Fruit fly (Drosophila melanogaster) whole organism, embryonic: ENCODE results near the gene CG7564.

Source experiments
- CG10267 ChIP-seq: fragments of 200-800 bp; sonication (Bioruptor generic); optimal IDR thresholded peaks from 2 replicates; lab custom pipeline; 2018; ENCODE audit warnings: missing biosample characterization, mild to moderate bottlenecking, missing genetic modification characterization, moderate library complexity
- CG11093 ChIP-seq: fragments of 200-800 bp; sonication (Bioruptor generic); IDR thresholded peaks from 3 replicates; pipeline ENCODE4 v1.3.6; 2022; ENCODE audit warnings: missing biosample characterization, missing genetic modification characterization
- CG11398 ChIP-seq: fragments of 200-800 bp; sonication (Bioruptor generic); optimal IDR thresholded peaks from 2 replicates; lab custom pipeline; 2016; ENCODE audit warnings: missing biosample characterization, missing genetic modification characterization
- CG13775 ChIP-seq: fragments of 200-800 bp; sonication (Bioruptor generic); optimal IDR thresholded peaks from 3 replicates; lab custom pipeline; 2017; ENCODE audit warnings: missing biosample characterization, mild to moderate bottlenecking, missing genetic modification characterization
- CG14710 ChIP-seq: fragments of 200-800 bp; sonication (Bioruptor generic); optimal IDR thresholded peaks from 3 replicates; lab custom pipeline; 2019; ENCODE audit warnings: missing biosample characterization, mild to moderate bottlenecking, missing genetic modification characterization, moderate library complexity
- CG14860 ChIP-seq: fragments of 200-800 bp; sonication (Bioruptor generic); IDR thresholded peaks from 3 replicates; pipeline ENCODE4 v1.3.6; 2022; ENCODE audit warnings: missing biosample characterization, missing genetic modification characterization; ENCODE audit not compliant: partially characterized antibody
- CG1529 ChIP-seq: fragments of 200-800 bp; sonication (Bioruptor generic); optimal IDR thresholded peaks from 3 replicates; lab custom pipeline; 2018; ENCODE audit warnings: missing biosample characterization, missing genetic modification characterization
- CG15696 ChIP-seq: fragments of 200-800 bp; sonication (Bioruptor generic); optimal IDR thresholded peaks from 2 replicates; lab custom pipeline; 2019; ENCODE audit warnings: missing biosample characterization, mild to moderate bottlenecking, missing genetic modification characterization, moderate library complexity
- CG1602 ChIP-seq: fragments of 200-800 bp; sonication (Bioruptor generic); optimal IDR thresholded peaks from 3 replicates; lab custom pipeline; 2016; ENCODE audit warnings: missing biosample characterization, missing genetic modification characterization
- CG16779 ChIP-seq: fragments of 200-800 bp; sonication (Bioruptor generic); IDR thresholded peaks from 2 replicates; pipeline ENCODE4 v1.3.6; 2022; ENCODE audit warnings: missing biosample characterization, missing genetic modification characterization
- CG16815 ChIP-seq: fragments of 200-800 bp; sonication (Bioruptor generic); optimal IDR thresholded peaks from 3 replicates; lab custom pipeline; 2017; ENCODE audit warnings: missing biosample characterization, mild to moderate bottlenecking, missing genetic modification characterization
- CG17612 ChIP-seq: fragments of 200-800 bp; sonication (Bioruptor generic); IDR thresholded peaks from 2 replicates; pipeline ENCODE4 v1.3.6; 2022; ENCODE audit warnings: missing biosample characterization, missing genetic modification characterization
- CG18476 ChIP-seq: fragments of 200-800 bp; sonication (Bioruptor generic); optimal IDR thresholded peaks from 2 replicates; lab custom pipeline; 2016; ENCODE audit warnings: missing biosample characterization, mild to moderate bottlenecking, missing genetic modification characterization
- CG31365 ChIP-seq: fragments of 200-800 bp; sonication (Bioruptor generic); optimal IDR thresholded peaks from 2 replicates; lab custom pipeline; 2018; ENCODE audit warnings: missing biosample characterization, mild to moderate bottlenecking, missing genetic modification characterization
- CG32772 ChIP-seq: fragments of 200-800 bp; sonication (Bioruptor generic); IDR thresholded peaks from 2 replicates; pipeline ENCODE4 v1.3.6; 2022; ENCODE audit warnings: missing biosample characterization, missing genetic modification characterization
- CG3407 ChIP-seq: fragments of 200-800 bp; sonication (Bioruptor generic); optimal IDR thresholded peaks from 2 replicates; lab custom pipeline; 2018; ENCODE audit warnings: missing biosample characterization, mild to moderate bottlenecking, missing genetic modification characterization
- CG43689 ChIP-seq: fragments of 200-800 bp; sonication (Bioruptor generic); IDR thresholded peaks from 2 replicates; pipeline ENCODE4 v1.3.6; 2022; ENCODE audit warnings: missing biosample characterization, missing genetic modification characterization
- CG8478 ChIP-seq: fragments of >200 bp; optimal IDR thresholded peaks from 2 replicates; lab custom pipeline; 2018
- Chrac-16 ChIP-seq: fragments of 200-800 bp; sonication (Bioruptor generic); optimal IDR thresholded peaks from 3 replicates; lab custom pipeline; 2016; ENCODE audit warnings: missing biosample characterization, missing genetic modification characterization
- Dbx ChIP-seq: fragments of 200-800 bp; sonication (Bioruptor generic); IDR thresholded peaks from 3 replicates; pipeline ENCODE4 v1.3.6; 2022; ENCODE audit warnings: missing biosample characterization, missing genetic modification characterization
- Dek ChIP-seq: fragments of 200-800 bp; sonication (Bioruptor generic); optimal IDR thresholded peaks from 3 replicates; lab custom pipeline; 2019; ENCODE audit warnings: missing biosample characterization, mild to moderate bottlenecking, missing genetic modification characterization, moderate library complexity
- Dfd ChIP-seq, 2 experiments: fragments of >200 bp; optimal IDR thresholded peaks; 2 replicates each; lab custom pipeline; 2017; ENCODE audit warnings: missing biosample characterization in 2 of 2, missing genetic modification characterization in 2 of 2
- Drgx ChIP-seq: fragments of 200-800 bp; sonication (Bioruptor generic); IDR thresholded peaks from 2 replicates; pipeline ENCODE4 v1.3.6; 2022; ENCODE audit warnings: missing biosample characterization, missing genetic modification characterization
- E2f1 ChIP-seq: fragments of 200-800 bp; sonication (Bioruptor generic); IDR thresholded peaks from 2 replicates; pipeline ENCODE4 v1.3.6; 2022; ENCODE audit warnings: missing biosample characterization, missing genetic modification characterization
- Hr39 ChIP-seq: fragments of >200 bp; optimal IDR thresholded peaks from 2 replicates; lab custom pipeline; 2017
- Lhr ChIP-seq: fragments of 200-800 bp; sonication (Bioruptor generic); optimal IDR thresholded peaks from 3 replicates; lab custom pipeline; 2017; ENCODE audit warnings: mild to moderate bottlenecking, missing biosample characterization, missing genetic modification reagents, missing genetic modification characterization
- MESR4 ChIP-seq: fragments of 200-800 bp; sonication (Bioruptor generic); optimal IDR thresholded peaks from 2 replicates; lab custom pipeline; 2018; ENCODE audit warnings: missing biosample characterization, mild to moderate bottlenecking, missing genetic modification characterization, moderate library complexity
- Oaz ChIP-seq: fragments of 200-800 bp; sonication (Bioruptor generic); IDR thresholded peaks from 2 replicates; pipeline ENCODE4 v1.3.6; 2022; ENCODE audit warnings: missing biosample characterization, missing genetic modification characterization
- Sry-δ ChIP-seq: fragments of 200-800 bp; sonication (Bioruptor generic); optimal IDR thresholded peaks from 2 replicates; lab custom pipeline; 2016; ENCODE audit warnings: missing biosample characterization, missing genetic modification characterization
- crp ChIP-seq, 2 experiments: fragments of 200-800 bp; sonication (Bioruptor generic); optimal IDR thresholded peaks; 2 replicates in 1 of 2; 3 replicates in 1 of 2; lab custom pipeline; 2017; ENCODE audit warnings: missing biosample characterization in 2 of 2, missing genetic modification characterization in 2 of 2, mild to moderate bottlenecking in 1 of 2, moderate library complexity in 1 of 2
- ewg ChIP-seq: fragments of 200-800 bp; sonication (Bioruptor generic); optimal IDR thresholded peaks from 3 replicates; lab custom pipeline; 2017; ENCODE audit warnings: mild to moderate bottlenecking, missing biosample characterization, missing genetic modification reagents, missing genetic modification characterization
- ftz-f1 ChIP-seq: fragments of 200-800 bp; sonication (Bioruptor generic); optimal IDR thresholded peaks from 2 replicates; lab custom pipeline; 2016; ENCODE audit warnings: missing biosample characterization, missing genetic modification characterization
- gro ChIP-seq: fragments of 200-800 bp; sonication (Bioruptor generic); optimal IDR thresholded peaks from 2 replicates; lab custom pipeline; 2016; ENCODE audit warnings: missing biosample characterization, missing genetic modification characterization
- h ChIP-seq: fragments of >200 bp; optimal IDR thresholded peaks from 2 replicates; lab custom pipeline; 2017
- hb ChIP-seq: fragments of 200-800 bp; sonication (Bioruptor generic); IDR thresholded peaks from 3 replicates; pipeline ENCODE4 v1.3.6; 2022; ENCODE audit warnings: missing biosample characterization, missing genetic modification characterization; ENCODE audit not compliant: partially characterized antibody
- hkb ChIP-seq, 2 experiments: fragments of 200-800 bp in 1 of 2; fragments of >200 bp in 1 of 2; sonication (Bioruptor generic) in 1 of 2; IDR thresholded peaks in 1 of 2; optimal IDR thresholded peaks in 1 of 2; 2 replicates each; pipeline versions ENCODE4 v1.3.6 to Lab custom; 2017 to 2022; ENCODE audit warnings: missing biosample characterization in 1 of 2, missing genetic modification characterization in 1 of 2
- kah ChIP-seq: fragments of 200-800 bp; sonication (Bioruptor generic); optimal IDR thresholded peaks from 2 replicates; lab custom pipeline; 2018; ENCODE audit warnings: missing biosample characterization, mild to moderate bottlenecking, missing genetic modification characterization
- lbe ChIP-seq: fragments of 200-800 bp; sonication (Bioruptor generic); optimal IDR thresholded peaks from 2 replicates; lab custom pipeline; 2016; ENCODE audit warnings: missing biosample characterization, mild to moderate bottlenecking, missing genetic modification characterization
- odd ChIP-seq: fragments of 200-800 bp; sonication (Bioruptor generic); optimal IDR thresholded peaks from 2 replicates; lab custom pipeline; 2017; ENCODE audit warnings: missing biosample characterization, mild to moderate bottlenecking, missing genetic modification characterization
- onecut ChIP-seq: fragments of 200-800 bp; sonication (Bioruptor generic); IDR thresholded peaks from 2 replicates; pipeline ENCODE4 v1.3.6; 2022; ENCODE audit warnings: missing biosample characterization, missing genetic modification characterization
- pnt ChIP-seq: fragments of 200-800 bp; sonication (Bioruptor generic); optimal IDR thresholded peaks from 3 replicates; lab custom pipeline; 2016; ENCODE audit warnings: missing biosample characterization, missing genetic modification characterization
- tna ChIP-seq: fragments of 200-800 bp; sonication (Bioruptor generic); IDR thresholded peaks from 2 replicates; pipeline ENCODE4 v1.3.6; 2022; ENCODE audit warnings: missing biosample characterization, missing genetic modification characterization; ENCODE audit not compliant: partially characterized antibody
- wek ChIP-seq: fragments of 200-800 bp; sonication (Bioruptor generic); optimal IDR thresholded peaks from 3 replicates; lab custom pipeline; 2018; ENCODE audit warnings: missing biosample characterization, mild to moderate bottlenecking, missing genetic modification characterization, moderate library complexity

CG7564 gene

dm6 chr3L:17557215-17557904 lies 43.3 kb downstream of the CG7564 start, which contains the start of gene CycT (continued):
- TF ChIP-seq Lhr (peak; percentile 51), CG10267 (tag; lab: Kevin White, UChicago) (peak; percentile 66), odd (GFP tag; lab: Kevin White, UChicago) (peak; percentile 62), Dbx (GFP tag; lab: Robert Waterston, UW) (peak; percentile 26; the same call in 1 of the 3 replicates), CG3407 (GFP tag; lab: Kevin White, UChicago) (peak; percentile 32), Oaz (GFP tag; lab: Robert Waterston, UW) (no peak), CG16779 (no peak), CG14710 (tag; lab: Kevin White, UChicago) (peak; percentile 70), wek (GFP tag; lab: Kevin White, UChicago) (peak; percentile 51), MESR4 (GFP tag; lab: Kevin White, UChicago) (peak; percentile 98), Chrac-16 (GFP tag; lab: Kevin White, UChicago) (no peak), hkb (optimal IDR thresholded peaks at IDR 0.05; lab: Kevin White, UChicago) (no peak), hkb (GFP tag; IDR thresholded peaks at IDR 0.05; lab: Robert Waterston, UW) (peak; percentile 67), gro (GFP tag; lab: Kevin White, UChicago) (peak; percentile 32), pnt (GFP tag; lab: Kevin White, UChicago) (no peak), Sry-δ (peak; percentile 76), CG16815 (GFP tag; lab: Kevin White, UChicago) (no peak), CG1529 (GFP tag; lab: Kevin White, UChicago) (peak; percentile 5), Dek (tag; lab: Kevin White, UChicago) (peak; percentile 6), kah (GFP tag; lab: Kevin White, UChicago) (no peak), crp (GFP tag; optimal IDR thresholded peaks at IDR 0.05; lab: Kevin White, UChicago) (peak in 1 of 2 experiments; percentile 18), ewg (peak; percentile 21), CG31365 (tag; lab: Kevin White, UChicago) (peak; percentile 71), CG11093 (GFP tag; lab: Robert Waterston, UW) (no peak), tna (peak; percentile 36), CG15696 (tag; lab: Kevin White, UChicago) (peak; percentile 9), CG11398 (GFP tag; lab: Kevin White, UChicago) (peak; percentile 22), CG14860 (peak; percentile 74), onecut (no peak)

DNA sequence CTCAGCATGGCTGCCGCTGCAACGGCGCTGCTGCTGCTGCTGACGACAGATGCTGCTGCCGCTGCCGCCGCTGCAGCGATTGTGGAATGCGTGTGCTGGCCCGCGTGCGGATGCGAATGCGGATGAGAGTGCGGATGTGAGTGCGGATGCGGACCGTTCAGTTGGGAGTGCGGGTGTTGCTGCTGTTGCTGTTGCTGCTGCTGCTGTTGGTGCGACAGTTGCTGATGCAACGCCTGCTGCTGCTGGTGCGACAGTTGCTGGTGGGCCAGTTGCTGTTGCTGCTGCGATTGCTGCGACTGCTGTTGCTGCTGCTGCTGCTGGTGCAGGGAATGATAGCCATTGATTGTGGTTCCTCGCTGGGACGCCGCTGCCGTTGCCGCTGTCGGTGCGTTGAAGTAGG lies 48.2 kb downstream of the CG7564 start:
- TF ChIP-seq Dek (tag; lab: Kevin White, UChicago): no peak
- TF ChIP-seq ftz-f1: no peak
- no peak for TF ChIP-seq CG32772 (GFP tag; lab: Robert Waterston, UW)
- TF ChIP-seq CG18476: no peak
- no peak for TF ChIP-seq hb
- no peak for TF ChIP-seq CG17612 (GFP tag; lab: Robert Waterston, UW)
- TF ChIP-seq CG8478 (lab: Kevin White, UChicago): peak; percentile 81
- no peak for TF ChIP-seq CG1602
- peak; percentile 42 for TF ChIP-seq Hr39 (lab: Kevin White, UChicago)
- TF ChIP-seq E2f1: no peak
- TF ChIP-seq Drgx (GFP tag; lab: Robert Waterston, UW): 0 out of 2 replicates have a peak, but pooled peaks have one; percentile 25
- TF ChIP-seq CG13775 (GFP tag; lab: Kevin White, UChicago): peak; percentile 90
- peak in 1 of 2 experiments; percentile 18 for TF ChIP-seq Dfd (GFP tag; optimal IDR thresholded peaks at IDR 0.05; lab: Kevin White, UChicago)
- no peak for TF ChIP-seq CG43689 (GFP tag; lab: Robert Waterston, UW)
- TF ChIP-seq h (lab: Kevin White, UChicago): no peak
- TF ChIP-seq lbe (GFP tag; lab: Kevin White, UChicago): no peak
- TF ChIP-seq, all 482 proteins: peak for 5
